Worm (Caenorhabditis elegans) whole organism, L2 larva: ENCODE measurements around the gene mlt-3.
A peak's percentile ranks its signal among the peaks of the same experiment; 100 is the strongest.

Experiments used
- C34F6.9 ChIP-seq: fragments of 150-350 bp; optimal IDR thresholded peaks from 2 replicates; lab custom pipeline; 2014; ENCODE audit warnings: missing biosample characterization, missing genetic modification characterization
- F13H6.1 ChIP-seq: sonication (generic microtip); optimal IDR thresholded peaks from 2 replicates; lab custom pipeline; 2016; ENCODE audit warnings: missing genetic modification characterization, missing compliant biosample characterization
- R02D3.7 ChIP-seq: fragments of 150-350 bp; optimal IDR thresholded peaks from 2 replicates; lab custom pipeline; 2014; ENCODE audit warnings: missing biosample characterization, missing genetic modification characterization
- Y55F3AM.14 ChIP-seq: fragments of 200-800 bp; sonication (Bioruptor generic); optimal IDR thresholded peaks from 2 replicates; lab custom pipeline; 2018; ENCODE audit warnings: mild to moderate bottlenecking, missing genetic modification characterization, missing compliant biosample characterization
- ZK546.5 ChIP-seq: sonication (generic microtip); optimal IDR thresholded peaks from 2 replicates; lab custom pipeline; 2017; ENCODE audit warnings: missing biosample characterization, missing genetic modification characterization
- alr-1 ChIP-seq: fragments of 150-350 bp; optimal IDR thresholded peaks from 2 replicates; lab custom pipeline; 2014; ENCODE audit warnings: missing biosample characterization, missing genetic modification characterization
- ama-1 ChIP-seq: fragments of 150-350 bp; optimal IDR thresholded peaks from 2 replicates; lab custom pipeline; 2018; ENCODE audit warnings: inconsistent platforms
- blmp-1 ChIP-seq: sonication (generic microtip); optimal IDR thresholded peaks from 2 replicates; lab custom pipeline; 2017; ENCODE audit warnings: missing genetic modification characterization, mild to moderate bottlenecking, missing compliant biosample characterization, antibody characterized with exemption, moderate library complexity; ENCODE audit not compliant: insufficient read depth
- ceh-16 ChIP-seq: fragments of 150-350 bp; optimal IDR thresholded peaks from 2 replicates; lab custom pipeline; 2014; ENCODE audit warnings: missing biosample characterization, missing genetic modification characterization
- ceh-82 ChIP-seq: fragments of 150-350 bp; optimal IDR thresholded peaks from 2 replicates; lab custom pipeline; 2014; ENCODE audit warnings: missing biosample characterization, missing genetic modification characterization
- crh-2 ChIP-seq: sonication (generic microtip); optimal IDR thresholded peaks from 2 replicates; lab custom pipeline; 2017; ENCODE audit warnings: missing biosample characterization, missing genetic modification characterization
- egl-27 ChIP-seq: sonication (generic microtip); optimal IDR thresholded peaks from 3 replicates; lab custom pipeline; 2017; ENCODE audit warnings: missing biosample characterization, missing genetic modification reagents, missing genetic modification characterization
- elt-1 ChIP-seq: fragments of 150-350 bp; optimal IDR thresholded peaks from 2 replicates; lab custom pipeline; 2014; ENCODE audit warnings: missing biosample characterization, missing genetic modification characterization
- elt-3 ChIP-seq: sonication (generic microtip); optimal IDR thresholded peaks from 2 replicates; lab custom pipeline; 2017; ENCODE audit warnings: missing biosample characterization, missing genetic modification characterization
- fos-1 ChIP-seq: fragments of 150-350 bp; optimal IDR thresholded peaks from 2 replicates; lab custom pipeline; 2014; ENCODE audit warnings: missing biosample characterization, missing genetic modification characterization
- gmeb-1 ChIP-seq: fragments of 150-350 bp; optimal IDR thresholded peaks from 2 replicates; lab custom pipeline; 2014; ENCODE audit warnings: missing biosample characterization, missing genetic modification characterization
- lin-11 ChIP-seq: fragments of 150-350 bp; sonication (generic microtip); optimal IDR thresholded peaks from 2 replicates; lab custom pipeline; 2014; ENCODE audit warnings: missing biosample characterization, missing genetic modification characterization, inconsistent platforms, mixed read lengths
- lin-13 ChIP-seq: fragments of 150-350 bp; optimal IDR thresholded peaks from 2 replicates; lab custom pipeline; 2014; ENCODE audit warnings: missing biosample characterization, missing genetic modification reagents, missing genetic modification characterization
- lsy-2 ChIP-seq, 2 experiments: fragments of 150-350 bp in 1 of 2; sonication (generic microtip) in 1 of 2; optimal IDR thresholded peaks; 2 replicates each; lab custom pipeline; 2014 to 2017; ENCODE audit warnings: missing biosample characterization in 2 of 2, missing genetic modification characterization in 2 of 2
- mab-5 ChIP-seq: fragments of 150-350 bp; optimal IDR thresholded peaks from 2 replicates; lab custom pipeline; 2014; ENCODE audit warnings: missing biosample characterization, missing genetic modification characterization
- mdl-1 ChIP-seq, 2 experiments: fragments of 150-350 bp in 1 of 2; sonication (generic microtip) in 1 of 2; optimal IDR thresholded peaks; 2 replicates each; lab custom pipeline; 2017; ENCODE audit warnings: missing biosample characterization in 2 of 2, missing genetic modification characterization in 2 of 2
- nhr-10 ChIP-seq: sonication (generic microtip); optimal IDR thresholded peaks from 2 replicates; lab custom pipeline; 2017; ENCODE audit warnings: missing biosample characterization, missing genetic modification characterization
- nhr-11 ChIP-seq: fragments of 150-350 bp; optimal IDR thresholded peaks from 2 replicates; lab custom pipeline; 2014; ENCODE audit warnings: missing biosample characterization, missing genetic modification characterization
- nhr-12 ChIP-seq: fragments of 150-350 bp; optimal IDR thresholded peaks from 2 replicates; lab custom pipeline; 2014; ENCODE audit warnings: missing biosample characterization, missing genetic modification characterization
- nhr-129 ChIP-seq: fragments of 150-350 bp; optimal IDR thresholded peaks from 2 replicates; lab custom pipeline; 2014; ENCODE audit warnings: missing biosample characterization, missing genetic modification characterization
- nhr-21 ChIP-seq: fragments of 150-350 bp; optimal IDR thresholded peaks from 2 replicates; lab custom pipeline; 2014; ENCODE audit warnings: missing biosample characterization, missing genetic modification characterization
- nhr-23 ChIP-seq: fragments of 150-350 bp; optimal IDR thresholded peaks from 2 replicates; lab custom pipeline; 2014; ENCODE audit warnings: missing biosample characterization, missing genetic modification reagents, missing genetic modification characterization
- nhr-25 ChIP-seq: fragments of 150-350 bp; sonication (generic microtip); optimal IDR thresholded peaks from 3 replicates; lab custom pipeline; 2014; ENCODE audit warnings: missing biosample characterization, missing genetic modification characterization
- nhr-77 ChIP-seq: fragments of 150-350 bp; optimal IDR thresholded peaks from 2 replicates; lab custom pipeline; 2014; ENCODE audit warnings: missing biosample characterization, missing genetic modification characterization
- peb-1 ChIP-seq: fragments of 150-350 bp; optimal IDR thresholded peaks from 2 replicates; lab custom pipeline; 2014; ENCODE audit warnings: missing biosample characterization, missing genetic modification characterization
- sem-4 ChIP-seq: fragments of 150-350 bp; optimal IDR thresholded peaks from 2 replicates; lab custom pipeline; 2014; ENCODE audit warnings: missing biosample characterization, missing genetic modification reagents, missing genetic modification characterization
- skn-1 ChIP-seq: sonication (generic microtip); optimal IDR thresholded peaks from 2 replicates; lab custom pipeline; 2017; ENCODE audit warnings: missing biosample characterization, missing genetic modification characterization
- sma-9 ChIP-seq, 2 experiments: fragments of 150-350 bp in 1 of 2; sonication (generic microtip) in 1 of 2; optimal IDR thresholded peaks; 2 replicates each; lab custom pipeline; 2014 to 2016; ENCODE audit warnings: missing genetic modification characterization in 2 of 2, mild to moderate bottlenecking in 1 of 2, missing biosample characterization in 1 of 2, missing compliant biosample characterization in 1 of 2, missing genetic modification reagents in 1 of 2, moderate library complexity in 1 of 2
- snpc-4 ChIP-seq: fragments of 150-350 bp; optimal IDR thresholded peaks from 2 replicates; lab custom pipeline; 2014; ENCODE audit warnings: missing biosample characterization, missing genetic modification characterization
- unc-39 ChIP-seq: fragments of 150-350 bp; optimal IDR thresholded peaks from 2 replicates; lab custom pipeline; 2014; ENCODE audit warnings: missing biosample characterization, missing genetic modification characterization
- unc-55 ChIP-seq: fragments of 150-350 bp; sonication (generic microtip); optimal IDR thresholded peaks from 3 replicates; lab custom pipeline; 2014; ENCODE audit warnings: missing biosample characterization, missing genetic modification reagents, missing genetic modification characterization
- unc-62 ChIP-seq: fragments of 150-350 bp; optimal IDR thresholded peaks from 2 replicates; lab custom pipeline; 2014; ENCODE audit warnings: missing biosample characterization, missing genetic modification reagents, missing genetic modification characterization
- zag-1 ChIP-seq: fragments of 150-350 bp; optimal IDR thresholded peaks from 2 replicates; lab custom pipeline; 2014; ENCODE audit warnings: missing biosample characterization, missing genetic modification characterization
- ztf-1 ChIP-seq: fragments of 200-800 bp; sonication (Bioruptor generic); conservative IDR thresholded peaks from 2 replicates; pipeline ENCODE4 v1.3.6; 2022; ENCODE audit warnings: missing genetic modification characterization, missing compliant biosample characterization
- ztf-11 ChIP-seq: sonication (generic microtip); optimal IDR thresholded peaks from 2 replicates; lab custom pipeline; 2017; ENCODE audit warnings: missing biosample characterization, missing genetic modification characterization
- ztf-4 ChIP-seq: fragments of 150-350 bp; optimal IDR thresholded peaks from 2 replicates; lab custom pipeline; 2014; ENCODE audit warnings: missing biosample characterization, missing genetic modification characterization

The mlt-3 gene

DNA sequence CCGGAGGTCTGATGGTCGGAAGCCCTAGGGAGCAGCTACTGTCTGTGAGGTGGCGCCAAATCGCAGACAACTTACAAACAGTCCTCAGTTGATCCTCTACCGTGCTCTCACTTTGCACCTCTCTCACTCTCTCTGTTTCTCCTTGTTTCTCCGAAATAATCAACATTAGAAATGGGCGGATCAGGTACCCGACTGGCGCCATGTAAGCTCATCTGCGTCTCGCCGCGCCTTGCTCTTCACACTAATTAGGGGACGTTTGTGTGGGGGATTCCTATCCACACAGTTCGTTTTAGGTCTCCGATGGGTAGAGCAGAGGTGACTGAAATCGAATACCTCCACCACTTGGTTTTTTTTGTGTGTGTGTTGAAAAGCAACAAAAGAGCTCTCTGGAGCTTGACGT is 24.9 kb downstream of the mlt-3 start:
- TF ChIP-seq R02D3.7 (tag; lab: Kevin White, UChicago) (no peak), egl-27 (tag; lab: Kevin White, UChicago) (no peak), sma-9 (GFP tag; optimal IDR thresholded peaks at IDR 0.05; lab: Kevin White, UChicago) (peak; percentile 23), sma-9 (tag; optimal IDR thresholded peaks at IDR 0.05; lab: Kevin White, UChicago) (no peak), nhr-129 (peak; percentile 29), Y55F3AM.14 (no peak), ceh-82 (no peak), nhr-23 (tag; lab: Kevin White, UChicago) (no peak), F13H6.1 (tag; lab: Kevin White, UChicago) (peak; percentile 53), ceh-16 (tag; lab: Kevin White, UChicago) (no peak), alr-1 (tag; lab: Kevin White, UChicago) (no peak), ZK546.5 (tag; lab: Kevin White, UChicago) (no peak), unc-39 (tag; lab: Kevin White, UChicago) (no peak), skn-1 (tag; lab: Kevin White, UChicago) (no peak)
- TF ChIP-seq, all 48 proteins: peak for 3

DNA sequence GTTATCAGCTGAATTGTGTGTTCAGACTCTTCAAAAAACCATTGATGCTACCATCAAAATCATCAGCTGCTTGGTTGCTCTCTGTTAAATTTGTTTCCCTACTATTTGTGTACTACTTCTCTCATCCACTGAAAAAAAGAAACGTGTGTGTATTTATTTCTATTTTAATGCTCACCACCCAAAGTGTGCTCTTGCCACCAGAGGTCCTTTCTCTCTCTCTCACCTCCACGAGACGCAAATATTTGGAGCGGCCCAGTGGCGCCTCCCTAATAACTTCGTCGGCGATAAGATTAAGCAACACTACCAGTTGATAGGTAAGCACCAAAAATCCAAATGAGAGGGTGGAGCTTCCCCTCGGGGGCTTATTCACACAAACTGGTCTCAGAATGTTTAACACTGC is 26.1 kb downstream of the mlt-3 start:
- TF ChIP-seq skn-1 (tag; lab: Kevin White, UChicago) (no peak), nhr-10 (no peak), sem-4 (tag; lab: Kevin White, UChicago) (no peak), nhr-129 (peak; percentile 65), F13H6.1 (tag; lab: Kevin White, UChicago) (peak; percentile 77), mdl-1 (tag; optimal IDR thresholded peaks at IDR 0.05; lab: Kevin White, UChicago) (no peak)

DNA sequence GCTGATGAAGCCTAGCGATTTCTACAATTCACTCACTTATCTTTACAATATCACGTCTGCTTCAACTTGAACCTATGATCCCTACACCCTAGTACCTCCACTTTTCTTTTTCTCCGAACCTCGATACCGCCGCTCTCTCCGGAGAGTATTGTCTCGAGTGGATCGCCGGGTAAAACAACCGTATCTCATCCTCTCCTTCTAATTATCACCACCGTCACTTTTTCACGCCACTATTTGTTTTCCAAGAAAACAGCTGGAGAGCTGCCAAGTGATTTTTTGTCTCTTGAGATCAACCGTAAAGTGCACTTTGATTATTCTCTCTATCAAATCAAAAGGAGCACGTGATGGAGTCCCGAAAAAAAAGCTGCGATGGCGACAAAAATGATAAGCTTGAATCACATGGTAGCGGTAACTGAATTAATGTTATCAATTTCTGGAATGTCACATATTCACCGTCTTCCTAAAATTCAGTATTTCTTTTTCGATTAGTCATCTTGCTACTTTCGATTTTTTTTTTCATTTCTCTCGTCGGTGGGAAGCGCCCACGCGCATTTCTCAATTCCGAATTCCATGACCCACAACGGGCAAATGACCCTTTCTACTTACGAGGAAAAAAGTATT is 27.3 kb downstream of the mlt-3 start:
- no peak for TF ChIP-seq C34F6.9
- peak; percentile 17 for TF ChIP-seq fos-1 (tag; lab: Kevin White, UChicago)
- no peak for TF ChIP-seq gmeb-1
- no peak for TF ChIP-seq blmp-1 (tag; lab: Kevin White, UChicago)
- TF ChIP-seq unc-62 (GFP tag; lab: Kevin White, UChicago), result no peak
- no peak for TF ChIP-seq snpc-4 (tag; lab: Kevin White, UChicago)
- no peak for TF ChIP-seq nhr-11
- TF ChIP-seq elt-3 (tag; lab: Kevin White, UChicago), result no peak
- TF ChIP-seq lin-13 (GFP tag; lab: Kevin White, UChicago), result no peak
- peak; percentile 28 for TF ChIP-seq nhr-129
- no peak for TF ChIP-seq ama-1 (lab: Kevin White, UChicago)
- TF ChIP-seq nhr-77 (tag; lab: Kevin White, UChicago), result no peak
- TF ChIP-seq ztf-4, result no peak
- no peak for TF ChIP-seq elt-1 (tag; lab: Kevin White, UChicago)
- no peak for TF ChIP-seq nhr-10
- peak; percentile 9 for TF ChIP-seq crh-2 (tag; lab: Kevin White, UChicago)
- TF ChIP-seq lin-11 (tag; lab: Kevin White, UChicago), result no peak
- TF ChIP-seq mab-5 (tag; lab: Kevin White, UChicago), result no peak
- TF ChIP-seq nhr-25 (tag; lab: Kevin White, UChicago), result no peak
- no peak for TF ChIP-seq unc-39 (tag; lab: Kevin White, UChicago)
- no peak for TF ChIP-seq nhr-12 (tag; lab: Kevin White, UChicago)
- no peak for TF ChIP-seq nhr-23 (tag; lab: Kevin White, UChicago)
- TF ChIP-seq ztf-1 (GFP tag; lab: Robert Waterston, UW), result no peak
- TF ChIP-seq ztf-11 (tag; lab: Kevin White, UChicago), result no peak
- TF ChIP-seq F13H6.1 (tag; lab: Kevin White, UChicago), result peak; percentile 59
- TF ChIP-seq ZK546.5 (tag; lab: Kevin White, UChicago), result no peak
- TF ChIP-seq peb-1, result no peak
- no peak for TF ChIP-seq Y55F3AM.14
- TF ChIP-seq sma-9 (GFP tag; optimal IDR thresholded peaks at IDR 0.05; lab: Kevin White, UChicago), result peak; percentile 59
- TF ChIP-seq sma-9 (tag; optimal IDR thresholded peaks at IDR 0.05; lab: Kevin White, UChicago), result no peak
- TF ChIP-seq alr-1 (tag; lab: Kevin White, UChicago), result no peak
- TF ChIP-seq lsy-2 (tag; optimal IDR thresholded peaks at IDR 0.05; lab: Kevin White, UChicago), result no peak
- no peak for TF ChIP-seq ceh-82
- TF ChIP-seq unc-55 (GFP tag; lab: Kevin White, UChicago), result no peak
- no peak for TF ChIP-seq zag-1 (tag; lab: Kevin White, UChicago)
- TF ChIP-seq nhr-21 (tag; lab: Kevin White, UChicago), result no peak
- no peak for TF ChIP-seq skn-1 (tag; lab: Kevin White, UChicago)
- no peak for TF ChIP-seq ceh-16 (tag; lab: Kevin White, UChicago)
- TF ChIP-seq, all 48 proteins: peak for 5
